Fruit fly (Drosophila melanogaster): ENCODE results near the gene Btnd.

- TF ChIP-seq EcR (GFP tag; optimal IDR thresholded peaks at IDR 0.05) (no peak), CG8301 (tag; optimal IDR thresholded peaks at IDR 0.05) (peak; percentile 89), CG8159 (tag; optimal IDR thresholded peaks at IDR 0.05) (peak; percentile 88), Pif1B (GFP tag; optimal IDR thresholded peaks at IDR 0.05) (peak; percentile 91), rn (GFP tag; IDR thresholded peaks at IDR 0.05) (peak; percentile 75; the same call in 1 of the 2 replicates), CG14655 (GFP tag; optimal IDR thresholded peaks at IDR 0.05) (peak; percentile 93)
Observed at dm6 chrX:6265456-6265877, 46.3 kb upstream of the Btnd start.

Data from whole organism, pupa.